Worm (Caenorhabditis elegans) whole organism, L4 larva: ENCODE results near the gene dyf-6.
A peak's percentile ranks its signal among the peaks of the same experiment; 100 is the strongest.

Experiments
- R02D3.7 ChIP-seq: fragments of 150-350 bp; sonication (generic microtip); optimal IDR thresholded peaks from 3 replicates; lab custom pipeline; 2014; ENCODE audit warnings: missing biosample characterization, missing genetic modification characterization
- T26A8.4 ChIP-seq: fragments of 200-800 bp; sonication (Bioruptor generic); IDR thresholded peaks from 2 replicates; pipeline ENCODE4 v1.3.6; 2022; ENCODE audit warnings: missing genetic modification characterization, missing compliant biosample characterization
- Y105C5A.15 ChIP-seq: fragments of 200-800 bp; sonication (Bioruptor generic); IDR thresholded peaks from 2 replicates; pipeline ENCODE4 v1.3.6; 2022; ENCODE audit warnings: missing genetic modification characterization, missing compliant biosample characterization
- Y5F2A.4 ChIP-seq: fragments of 200-800 bp; sonication (Bioruptor generic); optimal IDR thresholded peaks from 2 replicates; lab custom pipeline; 2018; ENCODE audit warnings: mild to moderate bottlenecking, missing genetic modification characterization, missing compliant biosample characterization
- ZK337.2 ChIP-seq: fragments of 200-800 bp; sonication (Bioruptor generic); IDR thresholded peaks from 2 replicates; pipeline ENCODE4 v1.3.6; 2022; ENCODE audit warnings: missing genetic modification reagents, missing genetic modification characterization, missing compliant biosample characterization
- aly-2 ChIP-seq: sonication (generic microtip); optimal IDR thresholded peaks from 2 replicates; lab custom pipeline; 2018; ENCODE audit warnings: missing biosample characterization, missing genetic modification characterization
- arid-1 ChIP-seq: fragments of 200-800 bp; sonication (Bioruptor generic); conservative IDR thresholded peaks from 2 replicates; pipeline ENCODE4 v1.3.6; 2022; ENCODE audit warnings: missing genetic modification reagents, missing genetic modification characterization, missing compliant biosample characterization
- attf-4 ChIP-seq: sonication (generic microtip); optimal IDR thresholded peaks from 3 replicates; lab custom pipeline; 2017; ENCODE audit warnings: missing biosample characterization, missing genetic modification characterization
- ctbp-1 ChIP-seq: fragments of 200-800 bp; sonication (Bioruptor generic); IDR thresholded peaks from 2 replicates; pipeline ENCODE4 v1.3.6; 2022; ENCODE audit warnings: missing genetic modification reagents, missing genetic modification characterization, missing compliant biosample characterization
- daf-8 ChIP-seq: fragments of 200-800 bp; sonication (Bioruptor generic); IDR thresholded peaks from 2 replicates; pipeline ENCODE4 v1.3.6; 2022; ENCODE audit warnings: missing genetic modification characterization, missing compliant biosample characterization
- dmd-8 ChIP-seq: fragments of 200-800 bp; sonication (Bioruptor generic); IDR thresholded peaks from 2 replicates; pipeline ENCODE4 v1.3.6; 2022; ENCODE audit warnings: missing genetic modification characterization, missing compliant biosample characterization
- dmd-9 ChIP-seq: fragments of 200-800 bp; sonication (Bioruptor generic); IDR thresholded peaks from 2 replicates; pipeline ENCODE4 v1.3.6; 2022; ENCODE audit warnings: missing genetic modification reagents, missing genetic modification characterization, missing compliant biosample characterization
- duxl-1 ChIP-seq: sonication (generic microtip); optimal IDR thresholded peaks from 2 replicates; lab custom pipeline; 2016; ENCODE audit warnings: mild to moderate bottlenecking, missing genetic modification characterization, moderate library complexity, missing compliant biosample characterization; ENCODE audit not compliant: poor library complexity
- dve-1 ChIP-seq: sonication (generic microtip); optimal IDR thresholded peaks from 2 replicates; lab custom pipeline; 2017; ENCODE audit warnings: antibody characterized with exemption, mild to moderate bottlenecking, missing genetic modification characterization, missing compliant biosample characterization; ENCODE audit not compliant: insufficient read depth
- egl-43 ChIP-seq: fragments of 200-800 bp; sonication (Bioruptor generic); IDR thresholded peaks from 2 replicates; pipeline ENCODE4 v1.3.6; 2022; ENCODE audit warnings: missing genetic modification reagents, missing genetic modification characterization, missing compliant biosample characterization
- fos-1 ChIP-seq: fragments of 150-350 bp; optimal IDR thresholded peaks from 2 replicates; lab custom pipeline; 2014; ENCODE audit warnings: missing biosample characterization, missing genetic modification characterization
- hlh-11 ChIP-seq: fragments of 200-800 bp; sonication (Bioruptor generic); optimal IDR thresholded peaks from 2 replicates; lab custom pipeline; 2018; ENCODE audit warnings: mild to moderate bottlenecking, missing genetic modification characterization, missing compliant biosample characterization
- hlh-30 ChIP-seq: sonication (generic microtip); optimal IDR thresholded peaks from 2 replicates; lab custom pipeline; 2017; ENCODE audit warnings: antibody characterized with exemption, mild to moderate bottlenecking, missing genetic modification characterization, missing compliant biosample characterization; ENCODE audit not compliant: insufficient read depth
- hmg-1.1 ChIP-seq: fragments of 200-800 bp; sonication (Bioruptor generic); IDR thresholded peaks from 2 replicates; pipeline ENCODE4 v1.3.6; 2022; ENCODE audit warnings: missing genetic modification reagents, missing genetic modification characterization, missing compliant biosample characterization
- lin-15B ChIP-seq: fragments of 150-350 bp; sonication (generic microtip); optimal IDR thresholded peaks from 3 replicates; lab custom pipeline; 2014; ENCODE audit warnings: missing biosample characterization, missing genetic modification characterization
- lin-38 ChIP-seq: fragments of 200-800 bp; sonication (Bioruptor generic); IDR thresholded peaks from 2 replicates; pipeline ENCODE4 v1.3.6; 2022; ENCODE audit warnings: missing genetic modification reagents, missing genetic modification characterization, missing compliant biosample characterization
- lir-3 ChIP-seq: sonication (generic microtip); optimal IDR thresholded peaks from 2 replicates; lab custom pipeline; 2016; ENCODE audit warnings: mild to moderate bottlenecking, missing genetic modification characterization, missing compliant biosample characterization
- madf-9 ChIP-seq: fragments of 200-800 bp; sonication (Bioruptor generic); conservative IDR thresholded peaks from 2 replicates; pipeline ENCODE4 v1.3.6; 2022; ENCODE audit warnings: missing genetic modification reagents, missing genetic modification characterization, missing compliant biosample characterization
- mep-1 ChIP-seq: fragments of 150-350 bp; sonication (generic microtip); optimal IDR thresholded peaks from 3 replicates; lab custom pipeline; 2014; ENCODE audit warnings: missing biosample characterization, missing genetic modification characterization
- mes-2 ChIP-seq: sonication (generic microtip); optimal IDR thresholded peaks from 2 replicates; lab custom pipeline; 2016; ENCODE audit warnings: missing genotype, mild to moderate bottlenecking, missing genetic modification characterization, missing compliant biosample characterization; ENCODE audit not compliant: poor library complexity, severe bottlenecking
- mxl-2 ChIP-seq: fragments of 200-800 bp; sonication (Bioruptor generic); conservative IDR thresholded peaks from 2 replicates; pipeline ENCODE4 v1.3.6; 2022; ENCODE audit warnings: missing genetic modification reagents, missing genetic modification characterization, missing compliant biosample characterization
- mxl-3 ChIP-seq: fragments of 200-800 bp; sonication (Bioruptor generic); optimal IDR thresholded peaks from 2 replicates; lab custom pipeline; 2018; ENCODE audit warnings: mild to moderate bottlenecking, missing genetic modification characterization, missing compliant biosample characterization
- nhr-102 ChIP-seq: sonication (generic microtip); optimal IDR thresholded peaks from 2 replicates; lab custom pipeline; 2016; ENCODE audit warnings: mild to moderate bottlenecking, missing genetic modification characterization, moderate library complexity, missing compliant biosample characterization
- nhr-111 ChIP-seq: fragments of 200-800 bp; sonication (Bioruptor generic); optimal IDR thresholded peaks from 2 replicates; lab custom pipeline; 2018; ENCODE audit warnings: mild to moderate bottlenecking, missing genetic modification characterization, missing compliant biosample characterization
- nhr-237 ChIP-seq: sonication (generic microtip); optimal IDR thresholded peaks from 2 replicates; lab custom pipeline; 2017; ENCODE audit warnings: missing biosample characterization, missing genetic modification characterization
- nhr-25 ChIP-seq: sonication (generic microtip); optimal IDR thresholded peaks from 2 replicates; lab custom pipeline; 2017; ENCODE audit warnings: missing genetic modification characterization, mild to moderate bottlenecking, missing compliant biosample characterization, antibody characterized with exemption, moderate library complexity, borderline replicate concordance; ENCODE audit not compliant: insufficient read depth
- nhr-41 ChIP-seq: fragments of 200-800 bp; sonication (Bioruptor generic); IDR thresholded peaks from 2 replicates; pipeline ENCODE4 v1.3.6; 2022; ENCODE audit warnings: missing genetic modification reagents, missing genetic modification characterization, missing compliant biosample characterization
- nhr-6 ChIP-seq: fragments of 150-350 bp; optimal IDR thresholded peaks from 2 replicates; lab custom pipeline; 2014; ENCODE audit warnings: missing biosample characterization, missing genetic modification characterization
- pha-4 ChIP-seq, 2 experiments: fragments of 150-350 bp in 1 of 2; fragments of 200-800 bp in 1 of 2; sonication (Bioruptor generic) in 1 of 2; IDR thresholded peaks in 1 of 2; optimal IDR thresholded peaks in 1 of 2; 2 replicates each; pipeline versions ENCODE4 v1.3.6 to Lab custom; 2014 to 2022; ENCODE audit warnings: missing genetic modification characterization in 2 of 2, missing genetic modification reagents in 2 of 2, missing biosample characterization in 1 of 2, missing compliant biosample characterization in 1 of 2
- saeg-2 ChIP-seq: fragments of 200-800 bp; sonication (Bioruptor generic); IDR thresholded peaks from 2 replicates; pipeline ENCODE4 v1.3.6; 2022; ENCODE audit warnings: missing genetic modification reagents, missing genetic modification characterization, missing compliant biosample characterization
- sdz-12 ChIP-seq: fragments of 200-800 bp; sonication (Bioruptor generic); optimal IDR thresholded peaks from 2 replicates; lab custom pipeline; 2018; ENCODE audit warnings: mild to moderate bottlenecking, missing genetic modification characterization, missing compliant biosample characterization
- set-16 ChIP-seq: fragments of 200-800 bp; sonication (Bioruptor generic); IDR thresholded peaks from 2 replicates; pipeline ENCODE4 v1.3.6; 2022; ENCODE audit warnings: missing genetic modification reagents, missing genetic modification characterization, missing compliant biosample characterization
- skn-1 ChIP-seq: fragments of 150-350 bp; optimal IDR thresholded peaks from 2 replicates; lab custom pipeline; 2014; ENCODE audit warnings: missing biosample characterization, missing genetic modification characterization
- spr-3 ChIP-seq: fragments of 200-800 bp; sonication (Bioruptor generic); optimal IDR thresholded peaks from 2 replicates; lab custom pipeline; 2018; ENCODE audit warnings: mild to moderate bottlenecking, missing genetic modification characterization, missing compliant biosample characterization
- tag-97 ChIP-seq: fragments of 200-800 bp; sonication (Bioruptor generic); IDR thresholded peaks from 2 replicates; pipeline ENCODE4 v1.3.6; 2022; ENCODE audit warnings: missing genetic modification characterization, missing compliant biosample characterization
- unc-62 ChIP-seq, 3 experiments: fragments of 150-350 bp in 1 of 3; sonication (generic microtip); optimal IDR thresholded peaks in 2 of 3; peaks in 1 of 3; 1 replicate in 1 of 3; 2 replicates in 2 of 3; lab custom pipeline; 2014 to 2017; ENCODE audit warnings: missing biosample characterization in 3 of 3, missing genetic modification characterization in 3 of 3, missing genetic modification reagents in 3 of 3, missing genotype in 1 of 3
- vab-7 ChIP-seq: fragments of 200-800 bp; sonication (Bioruptor generic); IDR thresholded peaks from 2 replicates; pipeline ENCODE4 v1.3.6; 2022; ENCODE audit warnings: missing genetic modification reagents, missing genetic modification characterization, missing compliant biosample characterization
- zag-1 ChIP-seq: fragments of 150-350 bp; optimal IDR thresholded peaks from 2 replicates; lab custom pipeline; 2014; ENCODE audit warnings: missing biosample characterization, missing genetic modification characterization
- ztf-11 ChIP-seq: fragments of 150-350 bp; optimal IDR thresholded peaks from 2 replicates; lab custom pipeline; 2014; ENCODE audit warnings: missing biosample characterization, missing genetic modification characterization
- ztf-7 ChIP-seq: fragments of 150-350 bp; optimal IDR thresholded peaks from 2 replicates; lab custom pipeline; 2014; ENCODE audit warnings: missing biosample characterization, missing genetic modification characterization

dyf-6 gene

DNA sequence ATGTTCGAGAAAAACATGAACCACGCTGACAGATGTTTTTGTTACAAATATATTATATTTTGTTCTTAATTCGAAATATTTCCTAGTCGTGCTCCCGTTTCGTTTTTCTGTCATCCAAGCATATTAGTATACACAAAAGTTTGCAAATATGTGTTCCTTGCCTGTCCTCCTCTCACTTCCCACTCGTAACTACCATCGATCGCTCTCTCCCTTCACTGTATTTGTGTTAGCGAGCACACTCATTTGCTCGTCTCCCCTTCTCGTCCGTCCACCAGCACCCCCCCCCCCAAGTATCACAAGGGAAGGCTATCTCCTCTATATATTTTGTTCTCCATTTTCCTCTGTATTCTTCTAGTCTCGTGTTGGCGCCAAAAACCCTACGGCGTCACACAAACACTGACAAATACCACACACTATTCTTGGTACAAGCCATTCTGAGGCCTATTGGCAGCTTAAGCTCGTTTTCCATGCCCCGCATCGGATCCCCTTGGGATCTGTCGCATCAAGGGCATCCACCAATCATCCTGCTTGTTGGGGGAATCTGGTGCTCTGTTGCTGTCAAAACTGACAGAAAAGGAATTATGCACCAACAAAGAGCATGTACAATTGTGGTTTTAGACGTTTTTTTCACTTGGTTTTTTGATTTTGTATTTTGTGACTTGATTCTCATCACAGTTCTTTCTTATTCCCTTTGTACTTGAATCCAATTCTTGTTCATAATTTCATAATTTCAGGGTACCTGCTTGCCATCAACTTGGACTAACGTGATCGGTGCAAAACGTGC is 10.4 kb upstream of the dyf-6 start, which contains the start of gene pkn-1:
Gene pkn-1 (plus strand): TSS at position 734 of the 784 bp plus-strand sequence.
- TF ChIP-seq saeg-2 (GFP tag; lab: Robert Waterston, UW), result no peak
- TF ChIP-seq dmd-9 (GFP tag; lab: Robert Waterston, UW), result no peak
- TF ChIP-seq unc-62 (GFP tag; optimal IDR thresholded peaks at IDR 0.05 in 1 of 2; lab: Kevin White, UChicago), result peak in 1 of 2 experiments; percentile 99
- no peak for TF ChIP-seq unc-62 (tag; optimal IDR thresholded peaks at IDR 0.05; lab: Kevin White, UChicago)
- peak; percentile 35 for TF ChIP-seq mes-2 (tag; lab: Kevin White, UChicago)
- TF ChIP-seq skn-1 (tag; lab: Kevin White, UChicago), result no peak
- TF ChIP-seq dmd-8 (GFP tag; lab: Robert Waterston, UW), result no peak
- TF ChIP-seq pha-4 (GFP tag; IDR thresholded peaks at IDR 0.05; lab: Robert Waterston, UW), result no peak
- TF ChIP-seq pha-4 (tag; optimal IDR thresholded peaks at IDR 0.05; lab: Kevin White, UChicago), result peak; percentile 54
- peak; percentile 20 for TF ChIP-seq hlh-11 (tag; lab: Kevin White, UChicago)
- no peak for TF ChIP-seq lin-15B (tag; lab: Kevin White, UChicago)
- no peak for TF ChIP-seq vab-7 (GFP tag; lab: Robert Waterston, UW)
- no peak for TF ChIP-seq Y5F2A.4 (GFP tag; lab: Kevin White, UChicago)
- no peak for TF ChIP-seq ZK337.2 (GFP tag; lab: Robert Waterston, UW)
- no peak for TF ChIP-seq attf-4 (tag; lab: Kevin White, UChicago)
- no peak for TF ChIP-seq nhr-25
- TF ChIP-seq nhr-237 (tag; lab: Kevin White, UChicago), result no peak
- TF ChIP-seq nhr-6 (tag; lab: Kevin White, UChicago), result no peak
- no peak for TF ChIP-seq nhr-41 (GFP tag; lab: Robert Waterston, UW)
- TF ChIP-seq Y105C5A.15 (GFP tag; lab: Robert Waterston, UW), result no peak
- no peak for TF ChIP-seq fos-1 (tag; lab: Kevin White, UChicago)
- TF ChIP-seq tag-97 (GFP tag; lab: Robert Waterston, UW), result no peak
- no peak for TF ChIP-seq ctbp-1 (GFP tag; lab: Robert Waterston, UW)
- TF ChIP-seq daf-8 (GFP tag; lab: Robert Waterston, UW), result no peak
- TF ChIP-seq hlh-30 (tag; lab: Kevin White, UChicago), result peak; percentile 53
- TF ChIP-seq mxl-2 (GFP tag; lab: Robert Waterston, UW), result no peak
- peak; percentile 62; the same call in 1 of the 2 replicates for TF ChIP-seq egl-43 (GFP tag; lab: Robert Waterston, UW)
- TF ChIP-seq T26A8.4 (GFP tag; lab: Robert Waterston, UW), result no peak
- TF ChIP-seq nhr-111 (GFP tag; lab: Kevin White, UChicago), result no peak
- TF ChIP-seq spr-3 (GFP tag; lab: Kevin White, UChicago), result no peak
- TF ChIP-seq lir-3 (tag; lab: Kevin White, UChicago), result no peak

DNA sequence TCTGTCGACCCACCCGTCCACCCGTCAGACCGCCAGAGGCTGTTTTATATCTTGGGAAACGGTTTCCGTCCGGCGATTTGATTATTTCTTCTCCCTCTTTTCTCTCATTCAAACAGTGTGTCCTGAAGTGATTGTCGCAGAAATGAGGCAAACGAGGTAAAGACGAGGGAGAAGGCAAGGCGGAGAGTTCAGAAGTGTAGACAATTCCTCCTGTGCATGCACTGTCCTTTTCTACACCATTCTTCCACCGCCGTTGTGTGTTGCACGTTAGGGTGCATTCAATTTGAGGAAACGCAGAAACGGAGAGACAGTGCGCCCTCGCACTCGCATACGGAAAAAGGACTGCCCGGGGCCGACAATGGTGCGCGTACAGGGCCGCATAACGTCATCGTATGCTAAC is 9.4 kb upstream of the dyf-6 start:
- TF ChIP-seq zag-1 (tag; lab: Kevin White, UChicago), result no peak
- TF ChIP-seq Y105C5A.15 (GFP tag; lab: Robert Waterston, UW), result no peak
- no peak for TF ChIP-seq nhr-102 (tag; lab: Kevin White, UChicago)
- peak; percentile 46; the same call in 1 of the 2 replicates for TF ChIP-seq hmg-1.1 (GFP tag; lab: Robert Waterston, UW)
- TF ChIP-seq ztf-7 (tag; lab: Kevin White, UChicago), result no peak
- TF ChIP-seq dmd-8 (GFP tag; lab: Robert Waterston, UW), result no peak
- no peak for TF ChIP-seq lin-15B (tag; lab: Kevin White, UChicago)
- TF ChIP-seq duxl-1 (tag; lab: Kevin White, UChicago), result no peak
- 0 out of 2 replicates have a peak, but pooled peaks have one; percentile 18 for TF ChIP-seq set-16 (GFP tag; lab: Robert Waterston, UW)
- peak in 1 of 2 experiments; percentile 25 for TF ChIP-seq unc-62 (GFP tag; optimal IDR thresholded peaks at IDR 0.05 in 1 of 2; lab: Kevin White, UChicago)
- no peak for TF ChIP-seq unc-62 (tag; optimal IDR thresholded peaks at IDR 0.05; lab: Kevin White, UChicago)
- TF ChIP-seq lir-3 (tag; lab: Kevin White, UChicago), result no peak
- TF ChIP-seq mxl-3 (GFP tag; lab: Kevin White, UChicago), result peak; percentile 24
- TF ChIP-seq ztf-11 (tag; lab: Kevin White, UChicago), result no peak
- TF ChIP-seq R02D3.7 (tag; lab: Kevin White, UChicago), result no peak
- no peak for TF ChIP-seq mxl-2 (GFP tag; lab: Robert Waterston, UW)
- no peak for TF ChIP-seq sdz-12 (GFP tag; lab: Kevin White, UChicago)
- TF ChIP-seq mep-1 (tag; lab: Kevin White, UChicago), result peak; percentile 36
- no peak for TF ChIP-seq aly-2
- no peak for TF ChIP-seq arid-1
- TF ChIP-seq lin-38 (GFP tag; lab: Robert Waterston, UW), result 0 out of 2 replicates have a peak, but pooled peaks have one; percentile 26
- no peak for TF ChIP-seq madf-9 (GFP tag; lab: Robert Waterston, UW)
- TF ChIP-seq dve-1 (tag; lab: Kevin White, UChicago), result peak; percentile 26
